Fruit fly (Drosophila melanogaster): ENCODE measurements around the gene CG42594.

CG42594 gene

dm6 chrX:4935979-4936843 lies 95.6 kb downstream of the CG42594 start (continued):
- TF ChIP-seq salr (GFP tag; optimal IDR thresholded peaks at IDR 0.05) (no peak), svp (GFP tag) (peak; percentile 61), Eip78C (GFP tag) (peak; percentile 88), fkh (GFP tag; optimal IDR thresholded peaks at IDR 0.05) (peak; percentile 58), CG6792 (GFP tag; optimal IDR thresholded peaks at IDR 0.05) (peak; percentile 39), CG10631 (GFP tag; optimal IDR thresholded peaks at IDR 0.05) (peak; percentile 20), CG6808 (GFP tag; optimal IDR thresholded peaks at IDR 0.05) (peak; percentile 27), cyc (GFP tag; optimal IDR thresholded peaks at IDR 0.05) (peak; percentile 43), CG8632 (GFP tag; optimal IDR thresholded peaks at IDR 0.05) (peak; percentile 8), Eip75B (GFP tag; optimal IDR thresholded peaks at IDR 0.05) (peak; percentile 11), CG8319 (GFP tag; optimal IDR thresholded peaks at IDR 0.05) (no peak), Eip93F (GFP tag; optimal IDR thresholded peaks at IDR 0.05) (peak; percentile 2), Sox14 (GFP tag; optimal IDR thresholded peaks at IDR 0.05) (peak; percentile 53), CG16779 (tag; optimal IDR thresholded peaks at IDR 0.05) (peak; percentile 28), spab (GFP tag; optimal IDR thresholded peaks at IDR 0.05) (no peak), dsx (GFP tag; optimal IDR thresholded peaks at IDR 0.05; ENCODE audit: poor library complexity, severe bottlenecking) (peak; percentile 33), CG3919 (GFP tag; optimal IDR thresholded peaks at IDR 0.05) (peak; percentile 49), CG6276 (GFP tag; optimal IDR thresholded peaks at IDR 0.05) (no peak), CG7368 (GFP tag; optimal IDR thresholded peaks at IDR 0.05) (no peak), CG4318 (GFP tag; optimal IDR thresholded peaks at IDR 0.05) (no peak), Sox15 (GFP tag; optimal IDR thresholded peaks at IDR 0.05) (no peak), CG8119 (GFP tag; IDR thresholded peaks at IDR 0.05) (no peak), CG6163 (GFP tag; IDR thresholded peaks at IDR 0.05) (no peak), Gug (GFP tag; IDR thresholded peaks at IDR 0.05) (no peak), CG10669 (GFP tag; optimal IDR thresholded peaks at IDR 0.05) (peak; percentile 47), net (GFP tag; optimal IDR thresholded peaks at IDR 0.05) (peak; percentile 48), Blimp-1 (GFP tag; optimal IDR thresholded peaks at IDR 0.05) (no peak), Hr39 (GFP tag; optimal IDR thresholded peaks at IDR 0.05) (peak; percentile 30), CG15336 (GFP tag; IDR thresholded peaks at IDR 0.05) (no peak), CG6854 (GFP tag; optimal IDR thresholded peaks at IDR 0.05) (peak; percentile 5), OdsH (GFP tag; optimal IDR thresholded peaks at IDR 0.05) (peak; percentile 48), topi (GFP tag; optimal IDR thresholded peaks at IDR 0.05) (peak; percentile 56), esn (GFP tag; optimal IDR thresholded peaks at IDR 0.05) (peak; percentile 65)

- TF ChIP-seq CG8632 (GFP tag; optimal IDR thresholded peaks at IDR 0.05) (no peak), achi (GFP tag; optimal IDR thresholded peaks at IDR 0.05) (peak; percentile 66), Sox15 (GFP tag; optimal IDR thresholded peaks at IDR 0.05) (no peak), svp (GFP tag) (peak; percentile 59), CG3919 (GFP tag; optimal IDR thresholded peaks at IDR 0.05) (no peak), lz (GFP tag; optimal IDR thresholded peaks at IDR 0.05) (no peak), CG6792 (GFP tag; optimal IDR thresholded peaks at IDR 0.05) (no peak), esn (GFP tag; optimal IDR thresholded peaks at IDR 0.05) (peak; percentile 4), topi (GFP tag; optimal IDR thresholded peaks at IDR 0.05) (no peak), CG11902 (GFP tag; optimal IDR thresholded peaks at IDR 0.05) (no peak), Sox102F (GFP tag; optimal IDR thresholded peaks at IDR 0.05) (peak; percentile 15), CG15336 (GFP tag; IDR thresholded peaks at IDR 0.05) (no peak), CG34406 (GFP tag; optimal IDR thresholded peaks at IDR 0.05) (no peak), Gug (GFP tag; IDR thresholded peaks at IDR 0.05) (no peak), CG31627 (GFP tag; optimal IDR thresholded peaks at IDR 0.05) (no peak), Blimp-1 (GFP tag; optimal IDR thresholded peaks at IDR 0.05) (peak; percentile 74), fd85E (GFP tag; optimal IDR thresholded peaks at IDR 0.05) (no peak), Sox14 (GFP tag; optimal IDR thresholded peaks at IDR 0.05) (no peak), fkh (GFP tag; optimal IDR thresholded peaks at IDR 0.05) (peak; percentile 60), Eip78C (GFP tag) (peak; percentile 79), Lpt (GFP tag; optimal IDR thresholded peaks at IDR 0.05) (no peak), CG3032 (tag; optimal IDR thresholded peaks at IDR 0.05) (no peak), CG32006 (GFP tag; optimal IDR thresholded peaks at IDR 0.05) (no peak), CG1621 (tag; optimal IDR thresholded peaks at IDR 0.05) (no peak), Hr4 (GFP tag; optimal IDR thresholded peaks at IDR 0.05) (no peak), vri (GFP tag; optimal IDR thresholded peaks at IDR 0.05) (peak; percentile 95), CG16779 (tag; optimal IDR thresholded peaks at IDR 0.05) (no peak)
Measured at dm6 chrX:4937222-4938071, 96.8 kb downstream of the CG42594 start.

Data from whole organism, prepupa.